Worm (Caenorhabditis elegans): ENCODE data around the gene dpy-26.

The dpy-26 gene

ce11 chrIV:12463370-12463769 is 12.2 kb upstream of the dpy-26 start, which contains the start of gene C25G4.8:
Gene C25G4.8, minus strand, starts transcription at chrIV:12463470.
- TF ChIP-seq ztf-29 (GFP tag; IDR thresholded peaks at IDR 0.05): no peak
- no peak for TF ChIP-seq flt-1 (GFP tag; IDR thresholded peaks at IDR 0.05)
- TF ChIP-seq ref-1 (GFP tag; conservative IDR thresholded peaks at IDR 0.05): no peak
- no peak for TF ChIP-seq T22C8.4 (GFP tag; IDR thresholded peaks at IDR 0.05)
- TF ChIP-seq med-1 (GFP tag; optimal IDR thresholded peaks at IDR 0.05; ENCODE audit: insufficient read depth): no peak
- TF ChIP-seq ztf-23 (GFP tag; IDR thresholded peaks at IDR 0.05): no peak
- TF ChIP-seq klf-2 (GFP tag; conservative IDR thresholded peaks at IDR 0.05): no peak
- TF ChIP-seq cog-1 (tag; optimal IDR thresholded peaks at IDR 0.05): no peak
- TF ChIP-seq tab-1 (GFP tag; IDR thresholded peaks at IDR 0.05): no peak

DNA sequence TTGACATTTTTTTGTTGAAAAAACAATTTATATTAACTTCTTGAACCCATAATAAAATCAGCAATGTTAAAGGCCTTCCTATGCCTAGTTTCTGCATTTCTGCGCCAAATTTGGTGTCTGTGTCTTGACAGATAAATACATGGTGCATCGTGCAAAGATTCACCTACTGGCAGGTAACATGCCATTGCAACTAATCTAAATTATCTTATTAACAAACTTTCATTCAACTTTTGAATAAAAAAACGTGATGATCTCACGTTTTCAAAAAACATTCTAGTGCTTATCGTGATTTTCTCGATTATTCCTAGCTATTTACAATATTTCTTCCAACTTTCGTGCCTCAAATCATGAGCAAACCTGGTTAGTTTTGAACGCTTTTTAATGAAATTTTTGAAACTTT is 5.5 kb upstream of the dpy-26 start, which contains the start of gene C25G4.7:
C25G4.7 (plus strand) TSS at position 301 of the 400 bp plus-strand sequence.
- TF ChIP-seq ztf-23 (GFP tag; IDR thresholded peaks at IDR 0.05): no peak
- no peak for TF ChIP-seq flt-1 (GFP tag; IDR thresholded peaks at IDR 0.05)
- no peak for TF ChIP-seq T22C8.4 (GFP tag; IDR thresholded peaks at IDR 0.05)
- TF ChIP-seq med-1 (GFP tag; optimal IDR thresholded peaks at IDR 0.05; ENCODE audit: insufficient read depth): no peak
- no peak for TF ChIP-seq tab-1 (GFP tag; IDR thresholded peaks at IDR 0.05)
- no peak for TF ChIP-seq cog-1 (tag; optimal IDR thresholded peaks at IDR 0.05)
- no peak for TF ChIP-seq klf-2 (GFP tag; conservative IDR thresholded peaks at IDR 0.05)
- TF ChIP-seq ztf-29 (GFP tag; IDR thresholded peaks at IDR 0.05): no peak
- TF ChIP-seq ref-1 (GFP tag; conservative IDR thresholded peaks at IDR 0.05): no peak

DNA sequence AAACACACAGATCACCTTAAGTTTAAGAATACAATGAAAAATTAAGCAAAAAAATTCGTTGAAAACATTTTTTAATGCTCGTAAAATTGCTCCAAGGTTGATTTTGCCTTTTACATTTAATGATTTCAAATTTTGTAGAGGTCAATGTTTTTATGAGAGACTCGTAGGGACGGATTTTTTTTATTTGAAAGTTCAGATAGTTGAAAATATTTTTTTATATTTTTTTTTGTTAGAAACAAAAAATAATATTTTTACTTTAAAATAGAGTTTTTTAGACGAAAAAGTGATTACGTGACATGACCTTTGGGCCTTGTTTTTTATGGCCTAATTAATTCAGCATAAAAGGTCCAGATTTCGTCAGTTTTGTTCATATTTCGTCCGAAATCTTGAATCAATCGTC is 3.6 kb upstream of the dpy-26 start, which contains the start of gene smz-1:
smz-1 (plus strand) TSS at position 301 of the 400 bp plus-strand sequence.
- TF ChIP-seq klf-2 (GFP tag; conservative IDR thresholded peaks at IDR 0.05) (no peak), ref-1 (GFP tag; conservative IDR thresholded peaks at IDR 0.05) (no peak), ztf-23 (GFP tag; IDR thresholded peaks at IDR 0.05) (no peak), T22C8.4 (GFP tag; IDR thresholded peaks at IDR 0.05) (no peak), flt-1 (GFP tag; IDR thresholded peaks at IDR 0.05) (no peak), ztf-29 (GFP tag; IDR thresholded peaks at IDR 0.05) (no peak)

DNA sequence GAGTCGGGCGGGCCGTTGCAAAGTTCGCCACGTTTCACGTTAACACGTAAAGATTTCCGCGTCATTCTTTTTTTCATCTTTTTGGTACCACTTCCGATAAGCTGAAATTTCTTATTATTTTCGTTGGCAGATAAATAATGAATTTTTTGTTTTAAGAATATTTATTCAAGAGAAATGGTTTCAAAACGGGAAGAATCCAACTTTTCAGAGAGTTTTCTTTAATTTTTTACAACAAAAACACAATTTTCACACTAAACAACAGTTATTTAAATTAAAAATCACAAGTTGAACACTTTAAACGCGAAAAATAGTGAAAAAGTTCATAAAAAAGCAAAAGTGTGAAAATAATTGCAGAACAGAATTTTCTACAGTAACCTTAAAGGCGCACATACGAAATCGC is 3.0 kb upstream of the dpy-26 start, which contains the start of gene spe-44:
spe-44 (minus strand) TSS at position 101 of the 400 bp plus-strand sequence.
- TF ChIP-seq tab-1 (GFP tag; IDR thresholded peaks at IDR 0.05) (no peak), ztf-29 (GFP tag; IDR thresholded peaks at IDR 0.05) (no peak), cog-1 (tag; optimal IDR thresholded peaks at IDR 0.05) (no peak), flt-1 (GFP tag; IDR thresholded peaks at IDR 0.05) (no peak), ref-1 (GFP tag; conservative IDR thresholded peaks at IDR 0.05) (no peak), T22C8.4 (GFP tag; IDR thresholded peaks at IDR 0.05) (no peak), klf-2 (GFP tag; conservative IDR thresholded peaks at IDR 0.05) (no peak), ztf-23 (GFP tag; IDR thresholded peaks at IDR 0.05) (no peak), med-1 (GFP tag; optimal IDR thresholded peaks at IDR 0.05; ENCODE audit: insufficient read depth) (no peak)

ce11 chrIV:12445463-12445934 is 5.6 kb downstream of the dpy-26 start, which contains the start of gene C25G4.3:
Gene C25G4.3, minus strand, starts transcription at chrIV:12445884.
- TF ChIP-seq tab-1 (GFP tag; IDR thresholded peaks at IDR 0.05) (no peak), cog-1 (tag; optimal IDR thresholded peaks at IDR 0.05) (no peak), med-1 (GFP tag; optimal IDR thresholded peaks at IDR 0.05; ENCODE audit: insufficient read depth) (no peak), flt-1 (GFP tag; IDR thresholded peaks at IDR 0.05) (no peak), ztf-23 (GFP tag; IDR thresholded peaks at IDR 0.05) (no peak), ref-1 (GFP tag; conservative IDR thresholded peaks at IDR 0.05) (no peak), ztf-29 (GFP tag; IDR thresholded peaks at IDR 0.05) (no peak), T22C8.4 (GFP tag; IDR thresholded peaks at IDR 0.05) (no peak), klf-2 (GFP tag; conservative IDR thresholded peaks at IDR 0.05) (no peak)

ce11 chrIV:12443936-12444335 is 7.2 kb downstream of the dpy-26 start, which contains the start of gene C25G4.2:
Gene C25G4.2, minus strand, starts transcription at chrIV:12444035.
- TF ChIP-seq ref-1 (GFP tag; conservative IDR thresholded peaks at IDR 0.05) (no peak), klf-2 (GFP tag; conservative IDR thresholded peaks at IDR 0.05) (no peak), tab-1 (GFP tag; IDR thresholded peaks at IDR 0.05) (no peak)

ce11 chrIV:12441715-12442114 is 9.4 kb downstream of the dpy-26 start, which contains the start of gene C25G4.17:
Gene C25G4.17, plus strand, starts transcription at chrIV:12442015.
- TF ChIP-seq tab-1 (GFP tag; IDR thresholded peaks at IDR 0.05) (no peak), med-1 (GFP tag; optimal IDR thresholded peaks at IDR 0.05; ENCODE audit: insufficient read depth) (no peak), klf-2 (GFP tag; conservative IDR thresholded peaks at IDR 0.05) (no peak), T22C8.4 (GFP tag; IDR thresholded peaks at IDR 0.05) (no peak), ztf-23 (GFP tag; IDR thresholded peaks at IDR 0.05) (no peak), cog-1 (tag; optimal IDR thresholded peaks at IDR 0.05) (no peak), flt-1 (GFP tag; IDR thresholded peaks at IDR 0.05) (no peak), ztf-29 (GFP tag; IDR thresholded peaks at IDR 0.05) (no peak), ref-1 (GFP tag; conservative IDR thresholded peaks at IDR 0.05) (no peak)

ce11 chrIV:12438359-12438758 is 12.8 kb downstream of the dpy-26 start, which contains the start of gene clec-185:
Gene clec-185, plus strand, starts transcription at chrIV:12438659.
- no peak for TF ChIP-seq klf-2 (GFP tag; conservative IDR thresholded peaks at IDR 0.05)
- TF ChIP-seq ref-1 (GFP tag; conservative IDR thresholded peaks at IDR 0.05): no peak
- TF ChIP-seq ztf-23 (GFP tag; IDR thresholded peaks at IDR 0.05): no peak
- TF ChIP-seq flt-1 (GFP tag; IDR thresholded peaks at IDR 0.05): no peak
- no peak for TF ChIP-seq med-1 (GFP tag; optimal IDR thresholded peaks at IDR 0.05; ENCODE audit: insufficient read depth)
- no peak for TF ChIP-seq tab-1 (GFP tag; IDR thresholded peaks at IDR 0.05)
- no peak for TF ChIP-seq T22C8.4 (GFP tag; IDR thresholded peaks at IDR 0.05)
- no peak for TF ChIP-seq ztf-29 (GFP tag; IDR thresholded peaks at IDR 0.05)
- TF ChIP-seq cog-1 (tag; optimal IDR thresholded peaks at IDR 0.05): no peak

ce11 chrIV:12435442-12435841 is 15.7 kb downstream of the dpy-26 start, which contains the start of gene irg-4:
Gene irg-4, plus strand, starts transcription at chrIV:12435833.
- TF ChIP-seq tab-1 (GFP tag; IDR thresholded peaks at IDR 0.05) (no peak), ref-1 (GFP tag; conservative IDR thresholded peaks at IDR 0.05) (no peak), ztf-29 (GFP tag; IDR thresholded peaks at IDR 0.05) (no peak), med-1 (GFP tag; optimal IDR thresholded peaks at IDR 0.05; ENCODE audit: insufficient read depth) (no peak), flt-1 (GFP tag; IDR thresholded peaks at IDR 0.05) (no peak), ztf-23 (GFP tag; IDR thresholded peaks at IDR 0.05) (no peak), T22C8.4 (GFP tag; IDR thresholded peaks at IDR 0.05) (no peak), klf-2 (GFP tag; conservative IDR thresholded peaks at IDR 0.05) (no peak), cog-1 (tag; optimal IDR thresholded peaks at IDR 0.05) (no peak)
